Worm (Caenorhabditis elegans) whole organism, L3 larva: ENCODE results near the gene ZC513.3.

Source experiments
- ZK546.5 ChIP-seq: sonication (generic microtip); optimal IDR thresholded peaks from 2 replicates; lab custom pipeline; 2017; ENCODE audit warnings: missing biosample characterization, missing genetic modification characterization
- aly-2 ChIP-seq: fragments of 150-350 bp; optimal IDR thresholded peaks from 2 replicates; lab custom pipeline; 2014; ENCODE audit warnings: missing biosample characterization, missing genetic modification characterization
- ama-1 ChIP-seq: fragments of 150-350 bp; optimal IDR thresholded peaks from 2 replicates; lab custom pipeline; 2018
- ceh-16 ChIP-seq: sonication (generic microtip); optimal IDR thresholded peaks from 2 replicates; lab custom pipeline; 2017; ENCODE audit warnings: missing biosample characterization, missing genetic modification characterization
- ceh-9 ChIP-seq: sonication (generic microtip); optimal IDR thresholded peaks from 2 replicates; lab custom pipeline; 2018; ENCODE audit warnings: missing biosample characterization, missing genetic modification characterization
- egl-27 ChIP-seq: sonication (generic microtip); optimal IDR thresholded peaks from 4 replicates; lab custom pipeline; 2017; ENCODE audit warnings: missing biosample characterization, missing genetic modification reagents, missing genetic modification characterization
- egl-5 ChIP-seq: fragments of 150-350 bp; optimal IDR thresholded peaks from 2 replicates; lab custom pipeline; 2017; ENCODE audit warnings: missing biosample characterization, missing genetic modification reagents, missing genetic modification characterization, inconsistent platforms
- elt-1 ChIP-seq: fragments of 150-350 bp; optimal IDR thresholded peaks from 2 replicates; lab custom pipeline; 2014; ENCODE audit warnings: missing biosample characterization, missing genetic modification characterization
- elt-2 ChIP-seq: sonication (generic microtip); optimal IDR thresholded peaks from 2 replicates; lab custom pipeline; 2016; ENCODE audit warnings: missing genetic modification reagents, mild to moderate bottlenecking, missing genetic modification characterization, missing compliant biosample characterization
- elt-3 ChIP-seq, 3 experiments: fragments of 150-350 bp in 1 of 3; sonication (generic microtip) in 2 of 3; optimal IDR thresholded peaks; 2 replicates in 2 of 3; 4 replicates in 1 of 3; lab custom pipeline; 2014 to 2017; ENCODE audit warnings: missing biosample characterization in 3 of 3, missing genetic modification characterization in 3 of 3
- eor-1 ChIP-seq, 2 experiments: fragments of 150-350 bp; optimal IDR thresholded peaks; 2 replicates each; lab custom pipeline; 2014 to 2018; ENCODE audit warnings: missing biosample characterization in 2 of 2, missing genetic modification characterization in 2 of 2
- fkh-10 ChIP-seq: sonication (generic microtip); optimal IDR thresholded peaks from 2 replicates; lab custom pipeline; 2017; ENCODE audit warnings: missing biosample characterization, missing genetic modification reagents, missing genetic modification characterization
- fkh-2 ChIP-seq: fragments of 150-350 bp; optimal IDR thresholded peaks from 2 replicates; lab custom pipeline; 2014; ENCODE audit warnings: missing biosample characterization, missing genetic modification reagents, missing genetic modification characterization
- fos-1 ChIP-seq: fragments of 150-350 bp; optimal IDR thresholded peaks from 2 replicates; lab custom pipeline; 2014; ENCODE audit warnings: missing biosample characterization, missing genetic modification characterization
- hmg-11 ChIP-seq: sonication (generic microtip); optimal IDR thresholded peaks from 2 replicates; lab custom pipeline; 2016; ENCODE audit warnings: missing genetic modification characterization, missing compliant biosample characterization
- jun-1 ChIP-seq: fragments of 150-350 bp; optimal IDR thresholded peaks from 2 replicates; lab custom pipeline; 2014; ENCODE audit warnings: missing biosample characterization, missing genetic modification reagents, missing genetic modification characterization
- lin-15B ChIP-seq: fragments of 150-350 bp; optimal IDR thresholded peaks from 2 replicates; lab custom pipeline; 2014; ENCODE audit warnings: missing biosample characterization, missing genetic modification characterization
- lsy-12 ChIP-seq: sonication (generic microtip); optimal IDR thresholded peaks from 2 replicates; lab custom pipeline; 2016; ENCODE audit warnings: mild to moderate bottlenecking, missing genetic modification characterization, missing compliant biosample characterization
- mdl-1 ChIP-seq: fragments of 150-350 bp; optimal IDR thresholded peaks from 2 replicates; lab custom pipeline; 2014; ENCODE audit warnings: missing biosample characterization, missing genetic modification characterization
- mml-1 ChIP-seq: fragments of 150-350 bp; sonication (generic microtip); optimal IDR thresholded peaks from 3 replicates; lab custom pipeline; 2014; ENCODE audit warnings: missing biosample characterization, missing genetic modification characterization
- nfya-1 ChIP-seq: sonication (generic microtip); optimal IDR thresholded peaks from 2 replicates; lab custom pipeline; 2017; ENCODE audit warnings: missing genetic modification characterization, mild to moderate bottlenecking, missing compliant biosample characterization, antibody characterized with exemption, moderate library complexity; ENCODE audit not compliant: insufficient read depth
- nhr-11 ChIP-seq: fragments of 150-350 bp; optimal IDR thresholded peaks from 2 replicates; lab custom pipeline; 2014; ENCODE audit warnings: missing biosample characterization, missing genetic modification characterization
- nhr-23 ChIP-seq: fragments of 150-350 bp; optimal IDR thresholded peaks from 2 replicates; lab custom pipeline; 2014; ENCODE audit warnings: missing biosample characterization, missing genetic modification reagents, missing genetic modification characterization
- nhr-25 ChIP-seq: sonication (generic microtip); optimal IDR thresholded peaks from 2 replicates; lab custom pipeline; 2017; ENCODE audit warnings: missing biosample characterization, missing genetic modification characterization
- nhr-28 ChIP-seq: fragments of 150-350 bp; optimal IDR thresholded peaks from 2 replicates; lab custom pipeline; 2014; ENCODE audit warnings: missing biosample characterization, missing genetic modification characterization
- nhr-43 ChIP-seq: sonication (generic microtip); optimal IDR thresholded peaks from 2 replicates; lab custom pipeline; 2016; ENCODE audit warnings: mild to moderate bottlenecking, missing genetic modification characterization, missing compliant biosample characterization; ENCODE audit not compliant: poor library complexity, severe bottlenecking
- nhr-67 ChIP-seq: fragments of 150-350 bp; optimal IDR thresholded peaks from 2 replicates; lab custom pipeline; 2014; ENCODE audit warnings: missing biosample characterization, missing genetic modification characterization
- nhr-77 ChIP-seq: fragments of 150-350 bp; optimal IDR thresholded peaks from 2 replicates; lab custom pipeline; 2014; ENCODE audit warnings: missing biosample characterization, missing genetic modification characterization
- pha-4 ChIP-seq: fragments of 150-350 bp; optimal IDR thresholded peaks from 2 replicates; lab custom pipeline; 2014; ENCODE audit warnings: missing biosample characterization, missing genetic modification reagents, missing genetic modification characterization
- pqm-1 ChIP-seq: fragments of 150-350 bp; optimal IDR thresholded peaks from 2 replicates; lab custom pipeline; 2017; ENCODE audit warnings: missing biosample characterization, missing genetic modification characterization, inconsistent platforms
- sea-2 ChIP-seq: fragments of 150-350 bp; sonication (generic microtip); optimal IDR thresholded peaks from 4 replicates; lab custom pipeline; 2014; ENCODE audit warnings: missing biosample characterization, missing genetic modification reagents, missing genetic modification characterization
- skn-1 ChIP-seq: fragments of 150-350 bp; optimal IDR thresholded peaks from 2 replicates; lab custom pipeline; 2014; ENCODE audit warnings: missing biosample characterization, missing genetic modification characterization
- snpc-4 ChIP-seq: fragments of 150-350 bp; optimal IDR thresholded peaks from 2 replicates; lab custom pipeline; 2014; ENCODE audit warnings: missing biosample characterization, missing genetic modification characterization
- unc-39 ChIP-seq: sonication (generic microtip); optimal IDR thresholded peaks from 4 replicates; lab custom pipeline; 2017; ENCODE audit warnings: missing biosample characterization, missing genetic modification characterization
- zag-1 ChIP-seq: fragments of 150-350 bp; optimal IDR thresholded peaks from 2 replicates; lab custom pipeline; 2014; ENCODE audit warnings: missing biosample characterization, missing genetic modification characterization
- ztf-11 ChIP-seq: fragments of 150-350 bp; optimal IDR thresholded peaks from 2 replicates; lab custom pipeline; 2014; ENCODE audit warnings: missing biosample characterization, missing genetic modification characterization
- ztf-4 ChIP-seq: fragments of 150-350 bp; optimal IDR thresholded peaks from 2 replicates; lab custom pipeline; 2014; ENCODE audit warnings: missing biosample characterization, missing genetic modification characterization

ZC513.3 gene

DNA sequence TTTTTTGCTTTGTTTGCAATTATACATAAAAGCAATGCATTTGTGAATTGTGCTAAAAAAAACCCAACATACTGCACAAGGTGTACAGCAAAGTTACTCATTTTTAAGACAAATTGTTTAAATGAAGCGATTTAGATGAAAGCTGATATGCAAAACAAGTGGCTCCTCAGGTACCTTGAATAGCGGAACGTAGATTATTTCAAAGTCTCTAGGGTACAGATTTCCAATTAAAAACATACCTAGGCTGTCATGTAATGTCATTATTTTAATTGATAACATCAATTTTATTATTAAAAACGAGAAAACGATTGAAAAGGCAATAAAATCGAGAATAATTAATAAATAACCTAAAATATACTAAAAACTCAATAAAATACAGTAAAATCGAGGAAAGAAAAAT, 15.3 kb downstream of the ZC513.3 start, which contains the start of gene str-139:
Gene str-139, minus strand, starts transcription at position 101 of the 400 bp plus-strand sequence.
- no peak for TF ChIP-seq pqm-1 (tag; lab: Kevin White, UChicago)
- no peak for TF ChIP-seq mdl-1
- no peak for TF ChIP-seq elt-2 (tag; lab: Kevin White, UChicago)
- no peak for TF ChIP-seq pha-4
- TF ChIP-seq egl-27 (tag; lab: Kevin White, UChicago) = no peak
- TF ChIP-seq fkh-10 = no peak
- no peak for TF ChIP-seq elt-3 (tag; optimal IDR thresholded peaks at IDR 0.05; lab: Kevin White, UChicago)
- TF ChIP-seq nhr-11 = no peak
- no peak for TF ChIP-seq mml-1 (tag; lab: Kevin White, UChicago)
- TF ChIP-seq ZK546.5 (tag; lab: Kevin White, UChicago) = no peak
- TF ChIP-seq nhr-25 = no peak
- no peak for TF ChIP-seq nhr-77 (tag; lab: Kevin White, UChicago)
- no peak for TF ChIP-seq jun-1 (tag; lab: Kevin White, UChicago)
- no peak for TF ChIP-seq ceh-9 (tag; lab: Kevin White, UChicago)
- TF ChIP-seq ceh-16 (tag; lab: Kevin White, UChicago) = no peak
- no peak for TF ChIP-seq snpc-4 (tag; lab: Kevin White, UChicago)
- TF ChIP-seq fkh-2 (tag; lab: Kevin White, UChicago) = no peak
- TF ChIP-seq, all 47 proteins: peak for 0

DNA sequence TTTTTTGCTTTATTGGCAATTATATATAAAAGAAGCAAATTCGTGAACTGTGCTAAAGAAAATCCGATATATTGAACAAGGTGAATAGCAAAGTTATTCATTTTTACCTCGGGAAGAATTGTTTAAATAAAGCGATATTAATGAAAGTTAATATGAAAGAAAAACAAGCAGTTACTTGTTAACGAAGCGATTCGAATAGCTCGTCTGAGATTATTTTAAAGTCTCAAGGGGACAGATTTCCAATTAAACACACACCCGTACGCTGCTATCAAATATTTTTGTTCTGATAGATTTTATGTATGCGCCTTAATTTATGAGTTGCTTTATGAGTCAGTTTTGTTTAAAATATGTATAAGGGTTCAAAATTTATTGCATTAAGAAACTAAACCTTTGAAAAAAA, 21.0 kb downstream of the ZC513.3 start, which contains the start of gene str-140:
Gene str-140, minus strand, starts transcription at position 101 of the 400 bp plus-strand sequence.
- TF ChIP-seq lin-15B (tag; lab: Kevin White, UChicago) (no peak), aly-2 (tag; lab: Kevin White, UChicago) (no peak), nhr-25 (no peak), skn-1 (tag; lab: Kevin White, UChicago) (no peak), ZK546.5 (tag; lab: Kevin White, UChicago) (no peak), ceh-16 (tag; lab: Kevin White, UChicago) (no peak), pqm-1 (tag; lab: Kevin White, UChicago) (no peak), elt-1 (tag; lab: Kevin White, UChicago) (no peak), nhr-43 (tag; lab: Kevin White, UChicago) (no peak), egl-27 (tag; lab: Kevin White, UChicago) (no peak), egl-5 (tag; lab: Kevin White, UChicago) (no peak), lsy-12 (no peak)

DNA sequence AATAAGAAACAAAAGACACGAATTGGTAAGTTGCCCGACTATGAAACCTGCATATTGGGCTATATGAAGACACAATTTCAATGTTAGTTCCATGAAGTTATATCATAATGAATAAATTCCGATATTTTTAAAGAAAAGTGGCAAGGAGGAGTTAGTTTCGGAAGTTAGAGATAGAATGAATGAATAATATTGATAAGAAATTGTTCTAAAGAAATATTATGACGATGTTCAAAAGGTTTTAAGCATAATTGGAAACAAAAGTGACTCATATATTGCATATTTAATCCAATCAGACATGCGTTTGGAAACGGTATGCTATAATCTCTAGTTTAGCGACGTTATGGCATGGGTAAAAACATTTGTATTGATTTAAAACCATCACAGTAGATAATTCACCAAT, 22.8 kb downstream of the ZC513.3 start, which contains the start of gene str-143:
Gene str-143, minus strand, starts transcription at position 101 of the 400 bp plus-strand sequence.
- TF ChIP-seq ztf-11 = no peak
- TF ChIP-seq fkh-2 (tag; lab: Kevin White, UChicago) = no peak
- TF ChIP-seq nhr-67 (tag; lab: Kevin White, UChicago) = no peak
- TF ChIP-seq ceh-16 (tag; lab: Kevin White, UChicago) = no peak
- TF ChIP-seq egl-27 (tag; lab: Kevin White, UChicago) = no peak
- TF ChIP-seq nhr-28 (tag; lab: Kevin White, UChicago) = no peak
- TF ChIP-seq fos-1 = no peak
- no peak for TF ChIP-seq eor-1 (tag; optimal IDR thresholded peaks at IDR 0.05; lab: Kevin White, UChicago)
- no peak for TF ChIP-seq nhr-43 (tag; lab: Kevin White, UChicago)
- TF ChIP-seq fkh-10 = no peak

DNA sequence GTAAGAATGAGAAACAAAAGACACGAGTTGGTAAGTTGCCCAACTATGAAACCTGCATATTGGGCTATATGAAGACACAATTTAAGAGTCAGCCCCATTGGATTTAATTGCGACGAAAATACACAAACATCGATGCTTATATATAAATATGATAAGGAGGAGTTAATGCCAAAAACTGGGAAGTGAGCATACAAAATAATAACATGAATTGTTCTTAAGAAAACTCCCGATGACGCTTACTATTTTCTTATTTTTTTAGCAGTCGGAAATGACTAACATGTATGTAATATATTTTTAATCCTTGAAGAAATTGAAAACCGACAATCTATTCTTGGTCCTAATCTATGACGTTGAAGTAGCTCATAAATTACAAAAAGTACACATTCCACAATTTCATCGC, 25.2 kb downstream of the ZC513.3 start, which contains the start of gene str-144:
Gene str-144, minus strand, starts transcription at position 101 of the 400 bp plus-strand sequence.
- no peak for TF ChIP-seq nhr-23 (tag; lab: Kevin White, UChicago)
- TF ChIP-seq ztf-4 = no peak
- no peak for TF ChIP-seq nhr-43 (tag; lab: Kevin White, UChicago)
- TF ChIP-seq fkh-10 = no peak
- no peak for TF ChIP-seq fkh-2 (tag; lab: Kevin White, UChicago)
- no peak for TF ChIP-seq sea-2 (GFP tag; lab: Kevin White, UChicago)
- TF ChIP-seq unc-39 (tag; lab: Kevin White, UChicago) = no peak
- TF ChIP-seq hmg-11 (tag; lab: Kevin White, UChicago) = no peak
- TF ChIP-seq ztf-11 = no peak
- TF ChIP-seq pha-4 = no peak
- no peak for TF ChIP-seq mml-1 (tag; lab: Kevin White, UChicago)
- TF ChIP-seq elt-1 (tag; lab: Kevin White, UChicago) = no peak
- no peak for TF ChIP-seq egl-5 (tag; lab: Kevin White, UChicago)
- TF ChIP-seq nfya-1 (tag; lab: Kevin White, UChicago) = no peak
- TF ChIP-seq nhr-67 (tag; lab: Kevin White, UChicago) = no peak
- no peak for TF ChIP-seq snpc-4 (tag; lab: Kevin White, UChicago)
- no peak for TF ChIP-seq ama-1
- no peak for TF ChIP-seq nhr-11
- TF ChIP-seq nhr-28 (tag; lab: Kevin White, UChicago) = no peak
- no peak for TF ChIP-seq zag-1 (tag; lab: Kevin White, UChicago)
